Worm (Caenorhabditis elegans) whole organism, midembryonic: ENCODE results near the gene pir-1.

Experiments used
- T22C8.4 ChIP-seq: fragments of 200-800 bp; sonication (Bioruptor generic); IDR thresholded peaks from 2 replicates; pipeline ENCODE4 v1.3.6; 2022; ENCODE audit warnings: missing genetic modification characterization, missing compliant biosample characterization
- cog-1 ChIP-seq: sonication (generic microtip); optimal IDR thresholded peaks from 2 replicates; lab custom pipeline; 2016; ENCODE audit warnings: missing genetic modification characterization, missing compliant biosample characterization
- flt-1 ChIP-seq: fragments of 200-800 bp; sonication (Bioruptor generic); IDR thresholded peaks from 2 replicates; pipeline ENCODE4 v1.3.6; 2022; ENCODE audit warnings: missing genetic modification characterization, missing compliant biosample characterization
- klf-2 ChIP-seq: fragments of 200-800 bp; sonication (Bioruptor generic); conservative IDR thresholded peaks from 2 replicates; pipeline ENCODE4 v1.3.6; 2022; ENCODE audit warnings: missing genetic modification reagents, missing genetic modification characterization, missing compliant biosample characterization
- med-1 ChIP-seq: sonication (generic microtip); optimal IDR thresholded peaks from 2 replicates; lab custom pipeline; 2017; ENCODE audit warnings: missing genetic modification characterization, mild to moderate bottlenecking, missing compliant biosample characterization, antibody characterized with exemption, missing genetic modification reagents; ENCODE audit not compliant: insufficient read depth
- ref-1 ChIP-seq: fragments of 200-800 bp; sonication (Bioruptor generic); conservative IDR thresholded peaks from 2 replicates; pipeline ENCODE4 v1.3.6; 2022; ENCODE audit warnings: missing genetic modification reagents, missing genetic modification characterization, missing compliant biosample characterization
- tab-1 ChIP-seq: fragments of 200-800 bp; sonication (Bioruptor generic); IDR thresholded peaks from 2 replicates; pipeline ENCODE4 v1.3.6; 2022; ENCODE audit warnings: missing genetic modification characterization, missing compliant biosample characterization
- ztf-23 ChIP-seq: fragments of 200-800 bp; sonication (Bioruptor generic); IDR thresholded peaks from 2 replicates; pipeline ENCODE4 v1.3.6; 2022; ENCODE audit warnings: missing genetic modification reagents, missing genetic modification characterization, missing compliant biosample characterization
- ztf-29 ChIP-seq: fragments of 200-800 bp; sonication (Bioruptor generic); IDR thresholded peaks from 2 replicates; pipeline ENCODE4 v1.3.6; 2022; ENCODE audit warnings: missing genetic modification reagents, missing genetic modification characterization, missing compliant biosample characterization

pir-1 gene

ce11 chrII:9171466-9172187, 5.5 kb upstream of the pir-1 start:
- TF ChIP-seq tab-1 (no peak), cog-1 (tag; lab: Kevin White, UChicago) (no peak), ref-1 (GFP tag; lab: Robert Waterston, UW) (no peak), klf-2 (no peak), T22C8.4 (GFP tag; lab: Robert Waterston, UW) (no peak), flt-1 (GFP tag; lab: Robert Waterston, UW) (no peak), ztf-29 (no peak), ztf-23 (GFP tag; lab: Robert Waterston, UW) (no peak), med-1 (no peak)

ce11 chrII:9172849-9173248, 4.3 kb upstream of the pir-1 start, which contains the start of gene T23G7.2:
T23G7.2 (minus strand) TSS chrII:9172949.
- no peak for TF ChIP-seq ztf-23 (GFP tag; lab: Robert Waterston, UW)
- no peak for TF ChIP-seq klf-2
- no peak for TF ChIP-seq tab-1
- no peak for TF ChIP-seq cog-1 (tag; lab: Kevin White, UChicago)
- no peak for TF ChIP-seq flt-1 (GFP tag; lab: Robert Waterston, UW)
- TF ChIP-seq T22C8.4 (GFP tag; lab: Robert Waterston, UW), result no peak
- TF ChIP-seq ztf-29, result no peak
- no peak for TF ChIP-seq med-1

- no peak for TF ChIP-seq cog-1 (tag; lab: Kevin White, UChicago)
- no peak for TF ChIP-seq T22C8.4 (GFP tag; lab: Robert Waterston, UW)
- no peak for TF ChIP-seq ztf-23 (GFP tag; lab: Robert Waterston, UW)
- no peak for TF ChIP-seq flt-1 (GFP tag; lab: Robert Waterston, UW)
These were observed 3.6 kb upstream of the pir-1 start for ce11 chrII:9173471-9173870.

- TF ChIP-seq klf-2 (no peak), tab-1 (no peak), cog-1 (tag; lab: Kevin White, UChicago) (no peak), T22C8.4 (GFP tag; lab: Robert Waterston, UW) (no peak), ztf-23 (GFP tag; lab: Robert Waterston, UW) (no peak), flt-1 (GFP tag; lab: Robert Waterston, UW) (no peak), med-1 (no peak), ref-1 (GFP tag; lab: Robert Waterston, UW) (no peak), ztf-29 (no peak)
These were observed 577 bp upstream of the pir-1 start for ce11 chrII:9176523-9176922.

ce11 chrII:9178811-9179210, 1.7 kb downstream of the pir-1 start:
- TF ChIP-seq cog-1 (tag; lab: Kevin White, UChicago), result no peak
- peak; percentile 61; the same call in 1 of the 2 replicates for TF ChIP-seq tab-1
- TF ChIP-seq ref-1 (GFP tag; lab: Robert Waterston, UW), result no peak
- TF ChIP-seq med-1, result no peak
- no peak for TF ChIP-seq flt-1 (GFP tag; lab: Robert Waterston, UW)
- no peak for TF ChIP-seq klf-2
- TF ChIP-seq ztf-29, result no peak
- no peak for TF ChIP-seq ztf-23 (GFP tag; lab: Robert Waterston, UW)

ce11 chrII:9181155-9181554, 4.1 kb downstream of the pir-1 start:
- TF ChIP-seq tab-1 (no peak), cog-1 (tag; lab: Kevin White, UChicago) (no peak), ztf-29 (no peak), med-1 (no peak), klf-2 (no peak), T22C8.4 (GFP tag; lab: Robert Waterston, UW) (no peak), flt-1 (GFP tag; lab: Robert Waterston, UW) (no peak), ztf-23 (GFP tag; lab: Robert Waterston, UW) (no peak), ref-1 (GFP tag; lab: Robert Waterston, UW) (no peak)

ce11 chrII:9185915-9186314, 8.8 kb downstream of the pir-1 start:
- TF ChIP-seq flt-1 (GFP tag; lab: Robert Waterston, UW) (no peak), cog-1 (tag; lab: Kevin White, UChicago) (no peak), ref-1 (GFP tag; lab: Robert Waterston, UW) (no peak), med-1 (no peak), klf-2 (no peak), T22C8.4 (GFP tag; lab: Robert Waterston, UW) (no peak), ztf-23 (GFP tag; lab: Robert Waterston, UW) (no peak), tab-1 (no peak), ztf-29 (no peak)

- TF ChIP-seq ztf-29, result no peak
- no peak for TF ChIP-seq med-1
- TF ChIP-seq tab-1, result no peak
- no peak for TF ChIP-seq flt-1 (GFP tag; lab: Robert Waterston, UW)
- no peak for TF ChIP-seq T22C8.4 (GFP tag; lab: Robert Waterston, UW)
- TF ChIP-seq klf-2, result no peak
- TF ChIP-seq ref-1 (GFP tag; lab: Robert Waterston, UW), result no peak
- TF ChIP-seq cog-1 (tag; lab: Kevin White, UChicago), result no peak
- TF ChIP-seq ztf-23 (GFP tag; lab: Robert Waterston, UW), result no peak
These were observed 11.3 kb downstream of the pir-1 start, which contains the start of gene sym-2 for ce11 chrII:9188380-9188779. sym-2 (minus strand) TSS chrII:9188480.

ce11 chrII:9189648-9190047, 12.5 kb downstream of the pir-1 start:
- no peak for TF ChIP-seq klf-2
- no peak for TF ChIP-seq ztf-29
- TF ChIP-seq ztf-23 (GFP tag; lab: Robert Waterston, UW), result no peak
- TF ChIP-seq cog-1 (tag; lab: Kevin White, UChicago), result no peak
- TF ChIP-seq ref-1 (GFP tag; lab: Robert Waterston, UW), result no peak
- no peak for TF ChIP-seq med-1
- no peak for TF ChIP-seq flt-1 (GFP tag; lab: Robert Waterston, UW)
- no peak for TF ChIP-seq tab-1
- no peak for TF ChIP-seq T22C8.4 (GFP tag; lab: Robert Waterston, UW)

- TF ChIP-seq flt-1 (GFP tag; lab: Robert Waterston, UW) (no peak), med-1 (no peak), T22C8.4 (GFP tag; lab: Robert Waterston, UW) (no peak), klf-2 (no peak), tab-1 (no peak), cog-1 (tag; lab: Kevin White, UChicago) (no peak), ztf-29 (no peak), ref-1 (GFP tag; lab: Robert Waterston, UW) (no peak), ztf-23 (GFP tag; lab: Robert Waterston, UW) (no peak)
These were observed 13.5 kb downstream of the pir-1 start for ce11 chrII:9190513-9191099.
